Worm (Caenorhabditis elegans): ENCODE measurements around the gene C35D10.7.

C35D10.7 gene

ce11 chrIII:4883429-4883828 is 27.4 kb downstream of the C35D10.7 start, which contains the start of gene clec-5:
TSS of gene clec-5 (minus strand) at chrIII:4883606.
- TF ChIP-seq drap-1 (GFP tag; optimal IDR thresholded peaks at IDR 0.05) (no peak), nhr-237 (tag; optimal IDR thresholded peaks at IDR 0.05) (no peak), ceh-43 (GFP tag; optimal IDR thresholded peaks at IDR 0.05) (no peak), M03D4.4 (tag; optimal IDR thresholded peaks at IDR 0.05) (no peak), ceh-39 (tag; optimal IDR thresholded peaks at IDR 0.05) (no peak), bed-3 (GFP tag; optimal IDR thresholded peaks at IDR 0.05) (no peak), ces-1 (GFP tag; optimal IDR thresholded peaks at IDR 0.05) (no peak), mls-2 (tag; optimal IDR thresholded peaks at IDR 0.05) (no peak), sptf-1 (tag; optimal IDR thresholded peaks at IDR 0.05) (no peak), hlh-1 (tag; optimal IDR thresholded peaks at IDR 0.05) (no peak), nhr-76 (tag; optimal IDR thresholded peaks at IDR 0.05) (no peak), lin-32 (GFP tag; optimal IDR thresholded peaks at IDR 0.05) (no peak), elt-3 (tag; optimal IDR thresholded peaks at IDR 0.05) (no peak), lsy-2 (tag; optimal IDR thresholded peaks at IDR 0.05) (no peak), nhr-12 (tag; optimal IDR thresholded peaks at IDR 0.05) (no peak), mep-1 (tag; optimal IDR thresholded peaks at IDR 0.05) (no peak), elt-1 (tag; optimal IDR thresholded peaks at IDR 0.05; ENCODE audit: borderline replicate concordance, insufficient read depth) (no peak), cnd-1 (tag; optimal IDR thresholded peaks at IDR 0.05) (no peak), ztf-11 (tag; optimal IDR thresholded peaks at IDR 0.05) (no peak), unc-120 (tag; optimal IDR thresholded peaks at IDR 0.05; ENCODE audit: poor library complexity, severe bottlenecking) (no peak)

- TF ChIP-seq ceh-83 (GFP tag; optimal IDR thresholded peaks at IDR 0.05) (no peak), ceh-43 (GFP tag; optimal IDR thresholded peaks at IDR 0.05) (no peak), ceh-39 (tag; optimal IDR thresholded peaks at IDR 0.05) (no peak), ces-1 (GFP tag; optimal IDR thresholded peaks at IDR 0.05) (no peak), flh-1 (GFP tag; optimal IDR thresholded peaks at IDR 0.05) (no peak), zip-8 (tag; optimal IDR thresholded peaks at IDR 0.05) (no peak)
Observed at ce11 chrIII:4887291-4887690, 31.3 kb downstream of the C35D10.7 start, which contains the start of gene clec-6. TSS of gene clec-6 (minus strand) at chrIII:4887444.

- TF ChIP-seq bed-3 (GFP tag; optimal IDR thresholded peaks at IDR 0.05) (no peak), lin-32 (GFP tag; optimal IDR thresholded peaks at IDR 0.05) (no peak), ceh-43 (GFP tag; optimal IDR thresholded peaks at IDR 0.05) (no peak), ztf-11 (tag; optimal IDR thresholded peaks at IDR 0.05) (no peak), nhr-2 (tag; optimal IDR thresholded peaks at IDR 0.05) (no peak), unc-120 (tag; optimal IDR thresholded peaks at IDR 0.05; ENCODE audit: poor library complexity, severe bottlenecking) (no peak), drap-1 (GFP tag; optimal IDR thresholded peaks at IDR 0.05) (no peak), ces-1 (GFP tag; optimal IDR thresholded peaks at IDR 0.05) (no peak), sem-2 (GFP tag; optimal IDR thresholded peaks at IDR 0.05) (no peak), mls-2 (tag; optimal IDR thresholded peaks at IDR 0.05) (no peak), lin-13 (tag; optimal IDR thresholded peaks at IDR 0.05) (no peak), mab-5 (tag; optimal IDR thresholded peaks at IDR 0.05) (no peak), nhr-12 (tag; optimal IDR thresholded peaks at IDR 0.05) (no peak), ham-2 (GFP tag; optimal IDR thresholded peaks at IDR 0.05) (no peak), blmp-1 (tag; optimal IDR thresholded peaks at IDR 0.05) (no peak), flh-1 (GFP tag; optimal IDR thresholded peaks at IDR 0.05) (no peak), snpc-4 (tag; optimal IDR thresholded peaks at IDR 0.05) (no peak), ceh-83 (GFP tag; optimal IDR thresholded peaks at IDR 0.05) (no peak)
Observed at ce11 chrIII:4890997-4891396, 35.0 kb downstream of the C35D10.7 start, which contains the start of gene F26F4.5. TSS of gene F26F4.5 (minus strand) at chrIII:4891252.

- TF ChIP-seq blmp-1 (tag; optimal IDR thresholded peaks at IDR 0.05) (no peak), lin-32 (GFP tag; optimal IDR thresholded peaks at IDR 0.05) (no peak), nhr-2 (tag; optimal IDR thresholded peaks at IDR 0.05) (no peak), elt-1 (tag; optimal IDR thresholded peaks at IDR 0.05; ENCODE audit: borderline replicate concordance, insufficient read depth) (no peak), flh-1 (GFP tag; optimal IDR thresholded peaks at IDR 0.05) (no peak), unc-39 (tag; optimal IDR thresholded peaks at IDR 0.05) (no peak), cnd-1 (tag; optimal IDR thresholded peaks at IDR 0.05) (no peak), ceh-83 (GFP tag; optimal IDR thresholded peaks at IDR 0.05) (no peak), nhr-12 (tag; optimal IDR thresholded peaks at IDR 0.05) (no peak)
Observed at ce11 chrIII:4893540-4893939, 37.5 kb downstream of the C35D10.7 start, which contains the start of gene F26F4.6. TSS of gene F26F4.6 (minus strand) at chrIII:4893640.

- TF ChIP-seq ces-1 (GFP tag; optimal IDR thresholded peaks at IDR 0.05) (no peak), nhr-76 (tag; optimal IDR thresholded peaks at IDR 0.05) (no peak), pha-4 (tag; optimal IDR thresholded peaks at IDR 0.05) (no peak), sem-2 (GFP tag; optimal IDR thresholded peaks at IDR 0.05) (no peak), M03D4.4 (tag; optimal IDR thresholded peaks at IDR 0.05) (no peak), ceh-43 (GFP tag; optimal IDR thresholded peaks at IDR 0.05) (no peak), nhr-237 (tag; optimal IDR thresholded peaks at IDR 0.05) (no peak), mab-5 (tag; optimal IDR thresholded peaks at IDR 0.05) (no peak), nhr-12 (tag; optimal IDR thresholded peaks at IDR 0.05) (no peak), drap-1 (GFP tag; optimal IDR thresholded peaks at IDR 0.05) (no peak), mep-1 (tag; optimal IDR thresholded peaks at IDR 0.05) (no peak), nhr-2 (tag; optimal IDR thresholded peaks at IDR 0.05) (no peak), elt-3 (tag; optimal IDR thresholded peaks at IDR 0.05) (no peak), sptf-1 (tag; optimal IDR thresholded peaks at IDR 0.05) (no peak), zip-8 (tag; optimal IDR thresholded peaks at IDR 0.05) (no peak), unc-120 (tag; optimal IDR thresholded peaks at IDR 0.05; ENCODE audit: poor library complexity, severe bottlenecking) (no peak), bed-3 (GFP tag; optimal IDR thresholded peaks at IDR 0.05) (no peak)
Observed at ce11 chrIII:4895313-4895712, 39.3 kb downstream of the C35D10.7 start.

All from whole organism, mixed stage, embryonic.